7 worm cellular contexts compared by ENCODE assay signal in the genomic region with DNA sequence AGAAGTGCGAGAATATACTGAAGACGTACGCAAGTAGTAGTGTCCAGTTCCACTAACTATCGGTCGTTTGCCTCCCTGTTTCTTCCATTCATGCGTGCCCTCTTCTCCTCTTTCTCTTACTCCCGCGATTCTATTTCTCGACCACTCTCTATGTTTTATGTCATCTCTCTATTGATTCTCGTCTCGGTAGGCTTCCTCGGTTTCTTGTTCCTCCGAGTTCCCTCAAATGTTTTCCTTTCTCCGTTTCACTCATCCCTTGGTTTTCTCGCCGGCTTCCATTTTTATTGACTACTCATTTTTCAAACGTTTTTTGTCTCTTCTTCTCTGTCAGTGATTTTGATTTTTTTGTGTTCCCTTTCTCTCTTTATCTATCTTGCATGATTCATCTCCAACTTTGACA.
TF ChIP-seq lines count a peak whose summit lies in the region.

No protein-coding gene starts in this region.

TF ChIP-seq in whole organism, L1 larva, 84 proteins besides CTCF, POLR2A, EP300 and RAD21 (continues in another document):
- TF ChIP-seq ceh-88 (GFP tag; IDR thresholded peaks at IDR 0.05; lab: Robert Waterston, UW) (no peak), lsy-2 (tag; optimal IDR thresholded peaks at IDR 0.05; lab: Kevin White, UChicago) (peak in 1 of 2 experiments; percentile 71), C34B4.2 (tag; optimal IDR thresholded peaks at IDR 0.05; lab: Kevin White, UChicago) (no peak), sup-37 (GFP tag; optimal IDR thresholded peaks at IDR 0.05; lab: Kevin White, UChicago) (no peak), aly-2 (tag; optimal IDR thresholded peaks at IDR 0.05; lab: Kevin White, UChicago) (no peak), hlh-17 (GFP tag; optimal IDR thresholded peaks at IDR 0.05; lab: Kevin White, UChicago; ENCODE audit: borderline replicate concordance) (no peak), efl-1 (optimal IDR thresholded peaks at IDR 0.05; lab: Kevin White, UChicago) (peak; percentile 18 to 42), efl-1 (GFP tag; optimal IDR thresholded peaks at IDR 0.05 in 1 of 2; lab: Kevin White, UChicago) (peak in 1 of 2 experiments; percentile 81), lin-35 (GFP tag; optimal IDR thresholded peaks at IDR 0.05; lab: Kevin White, UChicago) (peak; percentile 24 to 47), nhr-76 (tag; optimal IDR thresholded peaks at IDR 0.05; lab: Kevin White, UChicago) (no peak), ceh-82 (tag; optimal IDR thresholded peaks at IDR 0.05; lab: Kevin White, UChicago) (peak; percentile 2 to 40 (median 34)), tbx-2 (tag; optimal IDR thresholded peaks at IDR 0.05; lab: Kevin White, UChicago) (peak; percentile 4)

TF ChIP-seq in whole organism, L2 larva, 48 proteins besides CTCF, POLR2A, EP300 and RAD21 (continues in another document):
- peak; percentile 51 for TF ChIP-seq mab-5 (tag; optimal IDR thresholded peaks at IDR 0.05; lab: Kevin White, UChicago)
- TF ChIP-seq nhr-237 (tag; optimal IDR thresholded peaks at IDR 0.05; lab: Kevin White, UChicago) = no peak
- peak; percentile 67 for TF ChIP-seq crh-2 (tag; optimal IDR thresholded peaks at IDR 0.05; lab: Kevin White, UChicago)
- no peak for TF ChIP-seq nhr-12 (tag; optimal IDR thresholded peaks at IDR 0.05; lab: Kevin White, UChicago)
- no peak for TF ChIP-seq R02D3.7 (tag; optimal IDR thresholded peaks at IDR 0.05; lab: Kevin White, UChicago)
- peak; percentile 58 for TF ChIP-seq C34F6.9 (tag; optimal IDR thresholded peaks at IDR 0.05; lab: Kevin White, UChicago)
- TF ChIP-seq zag-1 (tag; optimal IDR thresholded peaks at IDR 0.05; lab: Kevin White, UChicago) = peak; percentile 63
- TF ChIP-seq nhr-21 (tag; optimal IDR thresholded peaks at IDR 0.05; lab: Kevin White, UChicago) = peak; percentile 26
- TF ChIP-seq ZK546.5 (tag; optimal IDR thresholded peaks at IDR 0.05; lab: Kevin White, UChicago) = no peak
- TF ChIP-seq ceh-16 (tag; optimal IDR thresholded peaks at IDR 0.05; lab: Kevin White, UChicago) = peak; percentile 20
- no peak for TF ChIP-seq nhr-23 (tag; optimal IDR thresholded peaks at IDR 0.05; lab: Kevin White, UChicago)
- no peak for TF ChIP-seq elt-3 (tag; optimal IDR thresholded peaks at IDR 0.05; lab: Kevin White, UChicago)
- TF ChIP-seq blmp-1 (tag; optimal IDR thresholded peaks at IDR 0.05; lab: Kevin White, UChicago; ENCODE audit: insufficient read depth) = no peak

TF ChIP-seq in whole organism, L3 larva, 47 proteins besides CTCF, POLR2A, EP300 and RAD21 (continues in another document):
- TF ChIP-seq nhr-12 (tag; optimal IDR thresholded peaks at IDR 0.05; lab: Kevin White, UChicago) = no peak
- TF ChIP-seq egl-5 (tag; optimal IDR thresholded peaks at IDR 0.05; lab: Kevin White, UChicago) = peak; percentile 45
- TF ChIP-seq zag-1 (tag; optimal IDR thresholded peaks at IDR 0.05; lab: Kevin White, UChicago) = no peak
- TF ChIP-seq pha-4 (tag; optimal IDR thresholded peaks at IDR 0.05; lab: Kevin White, UChicago) = peak; percentile 79
- TF ChIP-seq mdl-1 (tag; optimal IDR thresholded peaks at IDR 0.05; lab: Kevin White, UChicago) = no peak
- TF ChIP-seq tbx-2 (tag; optimal IDR thresholded peaks at IDR 0.05; lab: Kevin White, UChicago) = no peak
- no peak for TF ChIP-seq ztf-4 (tag; optimal IDR thresholded peaks at IDR 0.05; lab: Kevin White, UChicago)
- no peak for TF ChIP-seq nhr-28 (tag; optimal IDR thresholded peaks at IDR 0.05; lab: Kevin White, UChicago)
- TF ChIP-seq nhr-67 (tag; optimal IDR thresholded peaks at IDR 0.05; lab: Kevin White, UChicago) = no peak
- peak; percentile 9 for TF ChIP-seq egl-27 (tag; optimal IDR thresholded peaks at IDR 0.05; lab: Kevin White, UChicago)
- TF ChIP-seq eor-1 (tag; optimal IDR thresholded peaks at IDR 0.05; lab: Kevin White, UChicago) = no peak
- TF ChIP-seq nhr-43 (tag; optimal IDR thresholded peaks at IDR 0.05; lab: Kevin White, UChicago; ENCODE audit: poor library complexity, severe bottlenecking) = no peak
- peak; percentile 54 for TF ChIP-seq nhr-23 (tag; optimal IDR thresholded peaks at IDR 0.05; lab: Kevin White, UChicago)

TF ChIP-seq in whole organism, L4 larva, 104 proteins besides CTCF, POLR2A, EP300 and RAD21 (continues in another document):
- TF ChIP-seq nhr-237 (tag; optimal IDR thresholded peaks at IDR 0.05; lab: Kevin White, UChicago) (no peak), tra-1 (GFP tag; IDR thresholded peaks at IDR 0.05; lab: Robert Waterston, UW) (0 out of 2 replicates have a peak, but pooled peaks have one; percentile 14), zip-2 (tag; optimal IDR thresholded peaks at IDR 0.05; lab: Kevin White, UChicago) (no peak), attf-4 (tag; optimal IDR thresholded peaks at IDR 0.05; lab: Kevin White, UChicago) (no peak), php-3 (GFP tag; IDR thresholded peaks at IDR 0.05; lab: Robert Waterston, UW) (no peak), cey-2 (tag; optimal IDR thresholded peaks at IDR 0.05; lab: Kevin White, UChicago; ENCODE audit: borderline replicate concordance, insufficient read depth) (no peak), daf-8 (GFP tag; IDR thresholded peaks at IDR 0.05; lab: Robert Waterston, UW) (no peak), aly-2 (tag; optimal IDR thresholded peaks at IDR 0.05; lab: Kevin White, UChicago) (no peak), T20F7.1 (GFP tag; optimal IDR thresholded peaks at IDR 0.05; lab: Kevin White, UChicago) (no peak), ceh-44 (GFP tag; IDR thresholded peaks at IDR 0.05; lab: Robert Waterston, UW) (no peak), mes-2 (tag; optimal IDR thresholded peaks at IDR 0.05; lab: Kevin White, UChicago; ENCODE audit: poor library complexity, severe bottlenecking) (peak; percentile 13), F44E2.7 (GFP tag; IDR thresholded peaks at IDR 0.05; lab: Robert Waterston, UW) (no peak), lin-13 (GFP tag; optimal IDR thresholded peaks at IDR 0.05; lab: Kevin White, UChicago) (no peak)

TF ChIP-seq in whole organism, late embryonic, 69 proteins besides CTCF, POLR2A, EP300 and RAD21 (continues in another document):
- TF ChIP-seq pax-1 (tag; optimal IDR thresholded peaks at IDR 0.05; lab: Kevin White, UChicago) (peak; percentile 91), ttx-3 (tag; optimal IDR thresholded peaks at IDR 0.05; lab: Kevin White, UChicago) (no peak), tbx-2 (tag; optimal IDR thresholded peaks at IDR 0.05; lab: Kevin White, UChicago) (peak; percentile 10), unc-42 (tag; optimal IDR thresholded peaks at IDR 0.05; lab: Kevin White, UChicago) (peak; percentile 61), nfya-1 (tag; optimal IDR thresholded peaks at IDR 0.05; lab: Kevin White, UChicago) (peak; percentile 5), nhr-11 (tag; optimal IDR thresholded peaks at IDR 0.05; lab: Kevin White, UChicago) (no peak), ceh-31 (tag; optimal IDR thresholded peaks at IDR 0.05; lab: Kevin White, UChicago) (peak; percentile 46), ceh-48 (tag; optimal IDR thresholded peaks at IDR 0.05; lab: Kevin White, UChicago) (peak; percentile 60), syd-9 (tag; optimal IDR thresholded peaks at IDR 0.05; lab: Kevin White, UChicago) (no peak), ahr-1 (tag; optimal IDR thresholded peaks at IDR 0.05; lab: Kevin White, UChicago) (no peak), ets-4 (tag; optimal IDR thresholded peaks at IDR 0.05; lab: Kevin White, UChicago) (no peak), hlh-15 (tag; optimal IDR thresholded peaks at IDR 0.05; lab: Kevin White, UChicago) (no peak), lin-11 (tag; optimal IDR thresholded peaks at IDR 0.05; lab: Kevin White, UChicago) (no peak), madf-2 (tag; optimal IDR thresholded peaks at IDR 0.05; lab: Kevin White, UChicago) (peak; percentile 4)

TF ChIP-seq in whole organism, mixed stage, embryonic, 35 proteins besides CTCF, POLR2A, EP300 and RAD21:
- TF ChIP-seq ceh-43 (GFP tag; optimal IDR thresholded peaks at IDR 0.05; lab: Kevin White, UChicago) (no peak), hlh-1 (tag; optimal IDR thresholded peaks at IDR 0.05; lab: Kevin White, UChicago) (peak; percentile 23), unc-120 (tag; optimal IDR thresholded peaks at IDR 0.05; lab: Kevin White, UChicago; ENCODE audit: poor library complexity, severe bottlenecking) (peak; percentile 33), ces-1 (GFP tag; optimal IDR thresholded peaks at IDR 0.05; lab: Kevin White, UChicago) (peak; percentile 61)

TF ChIP-seq in whole organism, young adult, 124 proteins besides CTCF, POLR2A, EP300 and RAD21:
- TF ChIP-seq K12H6.12 (tag; optimal IDR thresholded peaks at IDR 0.05; lab: Kevin White, UChicago) (peak; percentile 37), lsl-1 (GFP tag; optimal IDR thresholded peaks at IDR 0.05; lab: Kevin White, UChicago) (no peak), lin-40 (tag; optimal IDR thresholded peaks at IDR 0.05; lab: Kevin White, UChicago) (peak; percentile 35), nhr-80 (tag; optimal IDR thresholded peaks at IDR 0.05; lab: Kevin White, UChicago) (peak; percentile 25)
